Fruit fly (Drosophila melanogaster): ENCODE measurements around the gene Sos.

Gene Sos

dm6 chr2L:13839744-13840151 is 26.1 kb downstream of the Sos start (continued):
- TF ChIP-seq esg (GFP tag; conservative IDR thresholded peaks at IDR 0.05): peak; percentile 86
- peak; percentile 76 for TF ChIP-seq CG17385 (GFP tag; optimal IDR thresholded peaks at IDR 0.05)
- no peak for TF ChIP-seq hbn (GFP tag; IDR thresholded peaks at IDR 0.05; ENCODE audit: partially characterized antibody)
- peak; percentile 34 for TF ChIP-seq kay (GFP tag; optimal IDR thresholded peaks at IDR 0.05)
- TF ChIP-seq CG8281 (tag; optimal IDR thresholded peaks at IDR 0.05): peak; percentile 25
- TF ChIP-seq MESR4 (GFP tag; optimal IDR thresholded peaks at IDR 0.05): no peak
- peak; percentile 80 for TF ChIP-seq slbo (GFP tag; IDR thresholded peaks at IDR 0.05)
- TF ChIP-seq Lim3 (GFP tag; IDR thresholded peaks at IDR 0.05): no peak
- TF ChIP-seq CG12391 (tag; optimal IDR thresholded peaks at IDR 0.05): peak; percentile 84
- peak; percentile 85 for TF ChIP-seq CG1647 (GFP tag; optimal IDR thresholded peaks at IDR 0.05)
- no peak for TF ChIP-seq sna (GFP tag; IDR thresholded peaks at IDR 0.05; ENCODE audit: partially characterized antibody)
- peak; percentile 71 for TF ChIP-seq vvl (GFP tag; IDR thresholded peaks at IDR 0.05)
- TF ChIP-seq CG10366 (GFP tag; IDR thresholded peaks at IDR 0.05): peak; percentile 84

dm6 chr2L:13841508-13841907 is 27.9 kb downstream of the Sos start, which contains the start of gene CG33307:
Gene CG33307, minus strand, starts transcription at chr2L:13841520.
- 0 out of 2 replicates have a peak, but pooled peaks have one; percentile 12 for TF ChIP-seq Atf6 (GFP tag; IDR thresholded peaks at IDR 0.05)
- TF ChIP-seq mirr (GFP tag; optimal IDR thresholded peaks at IDR 0.05): peak; percentile 2
- no peak for TF ChIP-seq vnd (GFP tag; IDR thresholded peaks at IDR 0.05; ENCODE audit: partially characterized antibody)
- peak; percentile 21 for TF ChIP-seq CG12769 (tag; optimal IDR thresholded peaks at IDR 0.05)
- TF ChIP-seq CG34376 (GFP tag; optimal IDR thresholded peaks at IDR 0.05): peak; percentile 73
- TF ChIP-seq cwo (GFP tag; optimal IDR thresholded peaks at IDR 0.05): peak; percentile 67
- no peak for TF ChIP-seq Poxn (GFP tag; IDR thresholded peaks at IDR 0.05)
- TF ChIP-seq sug (tag; optimal IDR thresholded peaks at IDR 0.05): peak; percentile 73

dm6 chr2L:13842078-13842477 is 28.5 kb downstream of the Sos start:
- TF ChIP-seq CG1024 (GFP tag; IDR thresholded peaks at IDR 0.05) (no peak), CG30020 (tag; optimal IDR thresholded peaks at IDR 0.05) (no peak), Pdp1 (GFP tag; optimal IDR thresholded peaks at IDR 0.05) (no peak), CG2712 (tag; optimal IDR thresholded peaks at IDR 0.05) (peak; percentile 20), CG3847 (GFP tag; IDR thresholded peaks at IDR 0.05) (no peak), ewg (GFP tag; optimal IDR thresholded peaks at IDR 0.05) (no peak), CG2199 (GFP tag; IDR thresholded peaks at IDR 0.05) (peak; percentile 72; the same call in 2 of the 3 replicates), Xrp1 (GFP tag; IDR thresholded peaks at IDR 0.05) (no peak), CG2129 (GFP tag; IDR thresholded peaks at IDR 0.05; ENCODE audit: partially characterized antibody) (no peak), maf-S (GFP tag; optimal IDR thresholded peaks at IDR 0.05) (no peak), Blimp-1 (GFP tag; optimal IDR thresholded peaks at IDR 0.05) (no peak), CG14710 (tag; optimal IDR thresholded peaks at IDR 0.05) (peak; percentile 12), pita (GFP tag; optimal IDR thresholded peaks at IDR 0.05) (no peak), CG11695 (GFP tag; IDR thresholded peaks at IDR 0.05) (no peak), CG6254 (GFP tag; optimal IDR thresholded peaks at IDR 0.05) (no peak), Antp (GFP tag; optimal IDR thresholded peaks at IDR 0.05) (no peak), Atf6 (GFP tag; IDR thresholded peaks at IDR 0.05) (no peak), CG12236 (GFP tag; optimal IDR thresholded peaks at IDR 0.05) (no peak), pum (GFP tag; optimal IDR thresholded peaks at IDR 0.05) (no peak), ash1 (GFP tag; optimal IDR thresholded peaks at IDR 0.05) (no peak), CG11085 (GFP tag; IDR thresholded peaks at IDR 0.05) (no peak), CG13296 (GFP tag; optimal IDR thresholded peaks at IDR 0.05) (no peak), Hr39 (optimal IDR thresholded peaks at IDR 0.05) (no peak), sima (GFP tag; optimal IDR thresholded peaks at IDR 0.05) (no peak), CG6791 (GFP tag; IDR thresholded peaks at IDR 0.05; ENCODE audit: partially characterized antibody) (no peak), chinmo (GFP tag; IDR thresholded peaks at IDR 0.05; ENCODE audit: partially characterized antibody) (no peak), esg (GFP tag; conservative IDR thresholded peaks at IDR 0.05) (no peak), dimm (GFP tag; IDR thresholded peaks at IDR 0.05) (no peak), Ets97D (GFP tag; optimal IDR thresholded peaks at IDR 0.05) (no peak), bcd (GFP tag; optimal IDR thresholded peaks at IDR 0.05) (no peak)
